Worm (Caenorhabditis elegans) whole organism, late embryonic: ENCODE data around the gene plc-2.
A peak's percentile ranks its signal among the peaks of the same experiment; 100 is the strongest.

Source experiments
- C08G9.2 ChIP-seq: sonication (generic microtip); optimal IDR thresholded peaks from 2 replicates; lab custom pipeline; 2016; ENCODE audit warnings: mild to moderate bottlenecking, missing genetic modification characterization, moderate library complexity, missing compliant biosample characterization
- F13H6.1 ChIP-seq: sonication (generic microtip); optimal IDR thresholded peaks from 2 replicates; lab custom pipeline; 2016; ENCODE audit warnings: missing genetic modification characterization, missing compliant biosample characterization
- K09A11.1 ChIP-seq: sonication (generic microtip); optimal IDR thresholded peaks from 2 replicates; lab custom pipeline; 2017; ENCODE audit warnings: antibody characterized with exemption, mild to moderate bottlenecking, missing genetic modification characterization, missing compliant biosample characterization; ENCODE audit not compliant: insufficient read depth
- T23F11.4 ChIP-seq: fragments of 200-800 bp; sonication (Bioruptor generic); optimal IDR thresholded peaks from 2 replicates; lab custom pipeline; 2018; ENCODE audit warnings: mild to moderate bottlenecking, missing genetic modification characterization, missing compliant biosample characterization
- ahr-1 ChIP-seq: sonication (generic microtip); optimal IDR thresholded peaks from 2 replicates; lab custom pipeline; 2016; ENCODE audit warnings: missing genetic modification characterization, missing compliant biosample characterization
- ama-1 ChIP-seq: fragments of 150-350 bp; optimal IDR thresholded peaks from 2 replicates; lab custom pipeline; 2014
- ceh-18 ChIP-seq: sonication (generic microtip); optimal IDR thresholded peaks from 2 replicates; lab custom pipeline; 2016; ENCODE audit warnings: missing genetic modification characterization, missing compliant biosample characterization
- ceh-19 ChIP-seq: fragments of 200-800 bp; sonication (Bioruptor generic); optimal IDR thresholded peaks from 2 replicates; lab custom pipeline; 2018; ENCODE audit warnings: mild to moderate bottlenecking, missing genetic modification characterization, missing compliant biosample characterization
- ceh-2 ChIP-seq: sonication (generic microtip); optimal IDR thresholded peaks from 2 replicates; lab custom pipeline; 2016; ENCODE audit warnings: missing genotype, missing genetic modification characterization, missing compliant biosample characterization
- ceh-22 ChIP-seq: sonication (generic microtip); optimal IDR thresholded peaks from 2 replicates; lab custom pipeline; 2017; ENCODE audit warnings: missing biosample characterization, missing genetic modification characterization
- ceh-45 ChIP-seq: fragments of 200-800 bp; sonication (Bioruptor generic); IDR thresholded peaks from 2 replicates; pipeline ENCODE4 v1.3.6; 2022; ENCODE audit warnings: missing genetic modification reagents, missing genetic modification characterization, missing compliant biosample characterization
- ceh-9 ChIP-seq: sonication (generic microtip); optimal IDR thresholded peaks from 2 replicates; lab custom pipeline; 2016; ENCODE audit warnings: mild to moderate bottlenecking, missing genetic modification characterization, inconsistent platforms, missing compliant biosample characterization
- che-1 ChIP-seq: sonication (generic microtip); optimal IDR thresholded peaks from 2 replicates; lab custom pipeline; 2016; ENCODE audit warnings: mild to moderate bottlenecking, missing genetic modification characterization, missing compliant biosample characterization
- dve-1 ChIP-seq: sonication (generic microtip); optimal IDR thresholded peaks from 2 replicates; lab custom pipeline; 2017; ENCODE audit warnings: antibody characterized with exemption, mild to moderate bottlenecking, missing genetic modification characterization, missing compliant biosample characterization
- elt-2 ChIP-seq: sonication (generic microtip); optimal IDR thresholded peaks from 2 replicates; lab custom pipeline; 2016; ENCODE audit warnings: missing genetic modification reagents, missing genetic modification characterization, missing compliant biosample characterization
- elt-4 ChIP-seq: sonication (generic microtip); optimal IDR thresholded peaks from 2 replicates; lab custom pipeline; 2016; ENCODE audit warnings: missing genetic modification characterization, missing compliant biosample characterization
- ets-4 ChIP-seq: sonication (generic microtip); optimal IDR thresholded peaks from 2 replicates; lab custom pipeline; 2016; ENCODE audit warnings: missing genetic modification characterization, missing compliant biosample characterization
- eyg-1 ChIP-seq: sonication (generic microtip); optimal IDR thresholded peaks from 2 replicates; lab custom pipeline; 2016; ENCODE audit warnings: missing genotype, missing genetic modification characterization, missing compliant biosample characterization
- gmeb-2 ChIP-seq: sonication (generic microtip); optimal IDR thresholded peaks from 2 replicates; lab custom pipeline; 2016; ENCODE audit warnings: missing genetic modification characterization, inconsistent platforms, missing compliant biosample characterization
- hlh-13 ChIP-seq: fragments of 200-800 bp; sonication (Bioruptor generic); optimal IDR thresholded peaks from 2 replicates; lab custom pipeline; 2018; ENCODE audit warnings: mild to moderate bottlenecking, missing genetic modification characterization, missing compliant biosample characterization
- hlh-15 ChIP-seq: sonication (generic microtip); optimal IDR thresholded peaks from 2 replicates; lab custom pipeline; 2016; ENCODE audit warnings: missing genetic modification characterization, missing compliant biosample characterization
- lim-6 ChIP-seq: sonication (generic microtip); optimal IDR thresholded peaks from 2 replicates; lab custom pipeline; 2016; ENCODE audit warnings: missing genetic modification characterization, missing compliant biosample characterization
- lin-11 ChIP-seq: fragments of 200-800 bp; sonication (Bioruptor generic); optimal IDR thresholded peaks from 2 replicates; lab custom pipeline; 2018; ENCODE audit warnings: mild to moderate bottlenecking, missing genetic modification characterization, missing compliant biosample characterization
- nfya-1 ChIP-seq: sonication (generic microtip); optimal IDR thresholded peaks from 2 replicates; lab custom pipeline; 2017; ENCODE audit warnings: missing genetic modification characterization, mild to moderate bottlenecking, missing compliant biosample characterization, antibody characterized with exemption, moderate library complexity
- nhr-11 ChIP-seq: fragments of 150-350 bp; optimal IDR thresholded peaks from 2 replicates; lab custom pipeline; 2014; ENCODE audit warnings: missing biosample characterization, missing genetic modification characterization
- odd-2 ChIP-seq: sonication (generic microtip); optimal IDR thresholded peaks from 2 replicates; lab custom pipeline; 2017; ENCODE audit warnings: antibody characterized with exemption, mild to moderate bottlenecking, missing genetic modification characterization, missing compliant biosample characterization
- pag-3 ChIP-seq: sonication (generic microtip); optimal IDR thresholded peaks from 2 replicates; lab custom pipeline; 2016; ENCODE audit warnings: missing compliant biosample characterization, missing genetic modification characterization, borderline replicate concordance
- pax-1 ChIP-seq: fragments of 150-350 bp; optimal IDR thresholded peaks from 2 replicates; lab custom pipeline; 2014; ENCODE audit warnings: missing biosample characterization, missing genetic modification characterization
- pha-2 ChIP-seq: sonication (generic microtip); optimal IDR thresholded peaks from 2 replicates; lab custom pipeline; 2017; ENCODE audit warnings: mild to moderate bottlenecking, missing genetic modification characterization, missing compliant biosample characterization
- pha-4 ChIP-seq: fragments of 150-350 bp; optimal IDR thresholded peaks from 2 replicates; lab custom pipeline; 2018; ENCODE audit warnings: missing biosample characterization, missing genetic modification reagents, missing genetic modification characterization
- ref-2 ChIP-seq: sonication (generic microtip); optimal IDR thresholded peaks from 2 replicates; lab custom pipeline; 2016; ENCODE audit warnings: missing genetic modification characterization, missing compliant biosample characterization
- rnt-1 ChIP-seq: sonication (generic microtip); optimal IDR thresholded peaks from 2 replicates; lab custom pipeline; 2016; ENCODE audit warnings: missing genetic modification characterization, missing compliant biosample characterization
- sox-2 ChIP-seq: fragments of 200-800 bp; sonication (Bioruptor generic); IDR thresholded peaks from 2 replicates; pipeline ENCODE4 v1.3.6; 2022; ENCODE audit warnings: missing genetic modification reagents, missing genetic modification characterization, missing compliant biosample characterization
- sox-4 ChIP-seq: sonication (generic microtip); optimal IDR thresholded peaks from 2 replicates; lab custom pipeline; 2017; ENCODE audit warnings: mild to moderate bottlenecking, missing genetic modification characterization, inconsistent platforms, missing compliant biosample characterization
- syd-9 ChIP-seq: sonication (generic microtip); optimal IDR thresholded peaks from 2 replicates; lab custom pipeline; 2016; ENCODE audit warnings: mild to moderate bottlenecking, missing genetic modification characterization, moderate library complexity, missing compliant biosample characterization
- tbx-2 ChIP-seq: sonication (generic microtip); optimal IDR thresholded peaks from 2 replicates; lab custom pipeline; 2016; ENCODE audit warnings: missing genetic modification characterization, missing compliant biosample characterization
- unc-55 ChIP-seq: sonication (generic microtip); optimal IDR thresholded peaks from 2 replicates; lab custom pipeline; 2017; ENCODE audit warnings: missing biosample characterization, missing genetic modification reagents, missing genetic modification characterization

Gene plc-2

DNA sequence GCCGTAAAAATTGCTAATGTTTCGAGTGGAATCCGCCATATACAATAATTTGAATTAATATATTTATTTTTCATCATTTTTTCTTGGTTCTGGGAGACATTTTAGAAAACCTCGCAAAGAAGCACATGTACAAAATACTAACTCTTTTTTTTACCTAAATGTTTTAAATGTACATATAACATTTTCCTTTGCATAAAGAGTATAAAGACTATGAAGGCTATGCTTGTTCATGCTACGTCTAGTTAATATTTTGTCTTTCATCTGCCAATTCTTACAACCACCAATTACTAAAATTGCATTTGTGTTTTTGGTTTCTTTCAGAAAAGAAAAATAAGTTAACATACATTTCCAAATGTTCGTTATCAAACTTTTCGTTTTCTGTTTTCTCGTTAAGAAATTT is 29.0 kb downstream of the plc-2 start, which contains the start of gene irld-25:
Gene irld-25 (plus strand): TSS at position 301 of the 400 bp plus-strand sequence.
- TF ChIP-seq pha-4 (tag; lab: Kevin White, UChicago) = no peak

DNA sequence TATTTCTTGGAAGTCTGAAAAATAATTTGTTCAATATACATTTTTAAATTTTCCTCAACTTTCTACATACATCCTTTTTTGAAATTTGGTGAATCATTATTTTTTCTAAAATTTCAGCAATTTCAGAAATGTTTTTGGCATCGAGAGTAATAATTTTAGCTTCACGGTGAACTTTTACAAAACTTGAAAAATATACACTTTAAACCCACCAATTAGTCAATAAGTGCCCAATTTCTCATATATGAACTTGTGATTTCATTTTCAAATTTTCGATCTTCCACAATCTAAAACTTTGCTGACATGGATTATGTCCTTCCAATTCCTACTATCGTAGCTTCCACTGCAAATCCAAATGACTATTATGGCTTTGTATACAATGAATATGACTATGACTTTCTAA is 31.3 kb downstream of the plc-2 start, which contains the start of gene srw-24:
Gene srw-24 (plus strand): TSS at position 301 of the 400 bp plus-strand sequence.
- no peak for TF ChIP-seq ets-4 (tag; lab: Kevin White, UChicago)
- TF ChIP-seq che-1 (tag; lab: Kevin White, UChicago) = no peak
- TF ChIP-seq ref-2 = no peak
- no peak for TF ChIP-seq odd-2
- TF ChIP-seq ahr-1 (tag; lab: Kevin White, UChicago) = no peak
- no peak for TF ChIP-seq T23F11.4 (GFP tag; lab: Kevin White, UChicago)
- no peak for TF ChIP-seq ceh-18 (tag; lab: Kevin White, UChicago)
- no peak for TF ChIP-seq ama-1 (lab: Kevin White, UChicago)
- TF ChIP-seq sox-2 (GFP tag; lab: Robert Waterston, UW) = no peak
- no peak for TF ChIP-seq pag-3 (tag; lab: Kevin White, UChicago)
- TF ChIP-seq K09A11.1 (tag; lab: Kevin White, UChicago) = no peak
- TF ChIP-seq eyg-1 (tag; lab: Kevin White, UChicago) = no peak
- no peak for TF ChIP-seq elt-4 (tag; lab: Kevin White, UChicago)
- TF ChIP-seq dve-1 (tag; lab: Kevin White, UChicago) = no peak

ce11 chrV:15225650-15226049 is 33.3 kb downstream of the plc-2 start, which contains the start of gene srw-14:
Gene srw-14, plus strand, starts transcription at chrV:15225950.
- no peak for TF ChIP-seq odd-2
- TF ChIP-seq syd-9 = no peak
- TF ChIP-seq rnt-1 = no peak
- no peak for TF ChIP-seq lim-6 (tag; lab: Kevin White, UChicago)
- no peak for TF ChIP-seq pha-4 (tag; lab: Kevin White, UChicago)
- TF ChIP-seq sox-4 (tag; lab: Kevin White, UChicago) = no peak
- no peak for TF ChIP-seq che-1 (tag; lab: Kevin White, UChicago)
- TF ChIP-seq K09A11.1 (tag; lab: Kevin White, UChicago) = no peak

ce11 chrV:15226206-15226605 is 33.8 kb downstream of the plc-2 start:
- TF ChIP-seq pha-2 (tag; lab: Kevin White, UChicago) = no peak
- TF ChIP-seq elt-2 (tag; lab: Kevin White, UChicago) = peak; percentile 95

- TF ChIP-seq odd-2 (no peak), T23F11.4 (GFP tag; lab: Kevin White, UChicago) (no peak), tbx-2 (tag; lab: Kevin White, UChicago) (no peak), lin-11 (tag; lab: Kevin White, UChicago) (no peak), ceh-22 (tag; lab: Kevin White, UChicago) (no peak), ceh-19 (GFP tag; lab: Kevin White, UChicago) (no peak), ceh-45 (GFP tag; lab: Robert Waterston, UW) (no peak), pax-1 (tag; lab: Kevin White, UChicago) (no peak), K09A11.1 (tag; lab: Kevin White, UChicago) (no peak), ceh-2 (tag; lab: Kevin White, UChicago) (no peak)
- TF ChIP-seq, all 69 proteins: peak for 0
Observed at ce11 chrV:15230243-15230642, 37.9 kb downstream of the plc-2 start, which contains the start of gene srw-15. Gene srw-15, plus strand, starts transcription at chrV:15230543.

- no peak for TF ChIP-seq hlh-15 (tag; lab: Kevin White, UChicago)
- no peak for TF ChIP-seq ceh-9 (tag; lab: Kevin White, UChicago)
- no peak for TF ChIP-seq F13H6.1 (tag; lab: Kevin White, UChicago)
- TF ChIP-seq C08G9.2 (tag; lab: Kevin White, UChicago) = no peak
- no peak for TF ChIP-seq lin-11 (tag; lab: Kevin White, UChicago)
- no peak for TF ChIP-seq unc-55 (GFP tag; lab: Kevin White, UChicago)
- no peak for TF ChIP-seq ets-4 (tag; lab: Kevin White, UChicago)
- no peak for TF ChIP-seq ama-1 (lab: Kevin White, UChicago)
- TF ChIP-seq elt-4 (tag; lab: Kevin White, UChicago) = no peak
- TF ChIP-seq hlh-13 (GFP tag; lab: Kevin White, UChicago) = no peak
- no peak for TF ChIP-seq nhr-11 (tag; lab: Kevin White, UChicago)
- TF ChIP-seq gmeb-2 (tag; lab: Kevin White, UChicago) = no peak
- TF ChIP-seq K09A11.1 (tag; lab: Kevin White, UChicago) = no peak
- no peak for TF ChIP-seq ceh-2 (tag; lab: Kevin White, UChicago)
- TF ChIP-seq nfya-1 (tag; lab: Kevin White, UChicago) = no peak
Observed at ce11 chrV:15232200-15232599, 39.8 kb downstream of the plc-2 start, which contains the start of gene srw-13. Gene srw-13, plus strand, starts transcription at chrV:15232500.
